Fruit fly (Drosophila melanogaster): ENCODE results near the gene GstD10.

Gene GstD10

dm6 chr3R:12350497-12350896 is 15.0 kb downstream of the GstD10 start, which contains the start of gene CG10038:
TSS of gene CG10038 (minus strand) at chr3R:12350644.
- TF ChIP-seq gl (tag; optimal IDR thresholded peaks at IDR 0.05) (no peak), CG34367 (tag; optimal IDR thresholded peaks at IDR 0.05) (no peak), CG8301 (tag; optimal IDR thresholded peaks at IDR 0.05) (no peak), CG32121 (GFP tag; IDR thresholded peaks at IDR 0.05) (no peak), CG9948 (tag; optimal IDR thresholded peaks at IDR 0.05) (no peak), fd96Ca (GFP tag; IDR thresholded peaks at IDR 0.05) (no peak), CG10348 (GFP tag; IDR thresholded peaks at IDR 0.05) (no peak), CG13204 (GFP tag; optimal IDR thresholded peaks at IDR 0.05) (no peak), Ets98B (GFP tag; IDR thresholded peaks at IDR 0.05) (no peak; the same call in 1 of the 2 replicates), CG17806 (tag; optimal IDR thresholded peaks at IDR 0.05) (peak; percentile 5), D1 (tag; optimal IDR thresholded peaks at IDR 0.05) (peak; percentile 55), Snoo (tag; optimal IDR thresholded peaks at IDR 0.05) (no peak), CG4496 (GFP tag; IDR thresholded peaks at IDR 0.05) (peak; percentile 35; the same call in 1 of the 3 replicates), rn (GFP tag; IDR thresholded peaks at IDR 0.05) (no peak), CG14655 (GFP tag; optimal IDR thresholded peaks at IDR 0.05) (no peak), Pif1A (GFP tag; optimal IDR thresholded peaks at IDR 0.05) (no peak), CG8159 (tag; optimal IDR thresholded peaks at IDR 0.05) (no peak), Pif1B (GFP tag; optimal IDR thresholded peaks at IDR 0.05) (no peak), CG12605 (GFP tag; IDR thresholded peaks at IDR 0.05) (no peak)

- TF ChIP-seq CG32121 (GFP tag; IDR thresholded peaks at IDR 0.05) (no peak), D1 (tag; optimal IDR thresholded peaks at IDR 0.05) (no peak), gl (tag; optimal IDR thresholded peaks at IDR 0.05) (no peak), Pif1A (GFP tag; optimal IDR thresholded peaks at IDR 0.05) (no peak), CG13204 (GFP tag; optimal IDR thresholded peaks at IDR 0.05) (no peak), CG4496 (GFP tag; IDR thresholded peaks at IDR 0.05) (no peak)
Measured at dm6 chr3R:12347659-12348058, 17.9 kb downstream of the GstD10 start.

dm6 chr3R:12345989-12346388 is 19.5 kb downstream of the GstD10 start:
- TF ChIP-seq CG8159 (tag; optimal IDR thresholded peaks at IDR 0.05) (peak; percentile 15), CG8301 (tag; optimal IDR thresholded peaks at IDR 0.05) (no peak)

- no peak for TF ChIP-seq gl (tag; optimal IDR thresholded peaks at IDR 0.05)
- no peak for TF ChIP-seq CG14655 (GFP tag; optimal IDR thresholded peaks at IDR 0.05)
- TF ChIP-seq D1 (tag; optimal IDR thresholded peaks at IDR 0.05), result no peak
- TF ChIP-seq CG13204 (GFP tag; optimal IDR thresholded peaks at IDR 0.05), result no peak
- TF ChIP-seq Pif1B (GFP tag; optimal IDR thresholded peaks at IDR 0.05), result no peak
- TF ChIP-seq CG17806 (tag; optimal IDR thresholded peaks at IDR 0.05), result no peak
- TF ChIP-seq EcR (GFP tag; optimal IDR thresholded peaks at IDR 0.05), result no peak
- no peak for TF ChIP-seq Ets98B (GFP tag; IDR thresholded peaks at IDR 0.05)
Measured at dm6 chr3R:12344914-12345549, 20.5 kb downstream of the GstD10 start.

dm6 chr3R:12341374-12341773 is 24.2 kb downstream of the GstD10 start, which contains the start of gene Sgsf:
TSS of gene Sgsf (plus strand) at chr3R:12341674.
- no peak for TF ChIP-seq gl (tag; optimal IDR thresholded peaks at IDR 0.05)
- no peak for TF ChIP-seq CG8301 (tag; optimal IDR thresholded peaks at IDR 0.05)
- TF ChIP-seq CG8159 (tag; optimal IDR thresholded peaks at IDR 0.05), result no peak
- TF ChIP-seq Pif1B (GFP tag; optimal IDR thresholded peaks at IDR 0.05), result no peak
- no peak for TF ChIP-seq CG14655 (GFP tag; optimal IDR thresholded peaks at IDR 0.05)
- TF ChIP-seq Ets98B (GFP tag; IDR thresholded peaks at IDR 0.05), result no peak
- no peak for TF ChIP-seq CG10348 (GFP tag; IDR thresholded peaks at IDR 0.05)
- no peak for TF ChIP-seq CG12605 (GFP tag; IDR thresholded peaks at IDR 0.05)
- TF ChIP-seq CG9948 (tag; optimal IDR thresholded peaks at IDR 0.05), result no peak
- TF ChIP-seq EcR (GFP tag; optimal IDR thresholded peaks at IDR 0.05), result no peak
- TF ChIP-seq Pif1A (GFP tag; optimal IDR thresholded peaks at IDR 0.05), result no peak

- TF ChIP-seq Ets98B (GFP tag; IDR thresholded peaks at IDR 0.05), result no peak
Measured at dm6 chr3R:12329827-12330226, 35.7 kb downstream of the GstD10 start.

dm6 chr3R:12326855-12327254 is 38.7 kb downstream of the GstD10 start:
- TF ChIP-seq CG9948 (tag; optimal IDR thresholded peaks at IDR 0.05) (no peak), CG12605 (GFP tag; IDR thresholded peaks at IDR 0.05) (no peak), CG4496 (GFP tag; IDR thresholded peaks at IDR 0.05) (no peak), CG10348 (GFP tag; IDR thresholded peaks at IDR 0.05) (no peak), gl (tag; optimal IDR thresholded peaks at IDR 0.05) (no peak), Pif1A (GFP tag; optimal IDR thresholded peaks at IDR 0.05) (no peak), CG32121 (GFP tag; IDR thresholded peaks at IDR 0.05) (no peak), CG8159 (tag; optimal IDR thresholded peaks at IDR 0.05) (no peak), CG17806 (tag; optimal IDR thresholded peaks at IDR 0.05) (no peak), CG15710 (tag; optimal IDR thresholded peaks at IDR 0.05) (no peak), Pif1B (GFP tag; optimal IDR thresholded peaks at IDR 0.05) (no peak), CG34367 (tag; optimal IDR thresholded peaks at IDR 0.05) (no peak), CG13204 (GFP tag; optimal IDR thresholded peaks at IDR 0.05) (no peak)
